Worm (Caenorhabditis elegans) whole organism, early embryonic: Measurements from ENCODE around the gene T02C1.2.

Source experiments
- aly-1 ChIP-seq: sonication (generic microtip); optimal IDR thresholded peaks from 2 replicates; lab custom pipeline; 2016; ENCODE audit warnings: missing genetic modification characterization, missing compliant biosample characterization
- ama-1 ChIP-seq: fragments of 150-350 bp; optimal IDR thresholded peaks from 2 replicates; lab custom pipeline; 2014
- ceh-13 ChIP-seq: fragments of 200-800 bp; sonication (Bioruptor generic); optimal IDR thresholded peaks from 2 replicates; lab custom pipeline; 2018; ENCODE audit warnings: mild to moderate bottlenecking, missing genetic modification characterization, missing compliant biosample characterization
- ets-7 ChIP-seq: sonication (generic microtip); optimal IDR thresholded peaks from 2 replicates; lab custom pipeline; 2016; ENCODE audit warnings: missing genotype, missing genetic modification characterization, missing compliant biosample characterization
- flt-1 ChIP-seq: fragments of 200-800 bp; sonication (Bioruptor generic); IDR thresholded peaks from 2 replicates; pipeline ENCODE4 v1.3.6; 2022; ENCODE audit warnings: missing genetic modification characterization, missing compliant biosample characterization
- hmg-4 ChIP-seq: fragments of 200-800 bp; sonication (Bioruptor generic); optimal IDR thresholded peaks from 2 replicates; lab custom pipeline; 2018; ENCODE audit warnings: mild to moderate bottlenecking, missing genetic modification characterization, missing compliant biosample characterization
- scrt-1 ChIP-seq: fragments of 200-800 bp; sonication (Bioruptor generic); IDR thresholded peaks from 2 replicates; pipeline ENCODE4 v1.3.6; 2022; ENCODE audit warnings: missing genetic modification characterization, missing compliant biosample characterization
- tbx-11 ChIP-seq: fragments of 200-800 bp; sonication (Bioruptor generic); IDR thresholded peaks from 2 replicates; pipeline ENCODE4 v1.3.6; 2022; ENCODE audit warnings: missing genetic modification characterization, missing compliant biosample characterization
- tra-4 ChIP-seq: sonication (generic microtip); optimal IDR thresholded peaks from 2 replicates; lab custom pipeline; 2017; ENCODE audit warnings: missing genetic modification characterization, missing compliant biosample characterization

DNA sequence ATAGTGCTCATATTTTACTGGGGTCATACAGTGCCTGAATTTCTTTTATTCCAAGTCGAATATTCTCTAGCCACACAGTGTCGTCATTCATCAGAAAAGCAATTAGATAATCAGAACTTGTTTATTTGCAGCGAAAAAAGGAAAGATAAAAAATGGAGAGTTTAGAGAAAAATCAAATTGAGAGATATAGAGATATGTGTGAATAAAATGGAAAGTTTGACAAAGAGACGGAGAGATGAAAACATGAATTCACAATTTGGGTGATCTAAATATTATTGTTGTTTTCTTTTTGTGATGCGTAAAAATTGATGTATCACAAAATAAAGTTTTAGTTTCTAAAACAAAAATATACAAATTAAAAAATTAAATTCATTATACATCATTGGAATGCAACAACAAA lies 49.8 kb downstream of the T02C1.2 start:
- no peak for TF ChIP-seq hmg-4 (GFP tag; lab: Kevin White, UChicago)
- TF ChIP-seq aly-1 (tag; lab: Kevin White, UChicago), result no peak
- no peak for TF ChIP-seq scrt-1
- TF ChIP-seq ceh-13 (GFP tag; lab: Kevin White, UChicago), result no peak
- no peak for TF ChIP-seq ama-1 (lab: Kevin White, UChicago)
- TF ChIP-seq ets-7 (tag; lab: Kevin White, UChicago), result no peak
- TF ChIP-seq tra-4 (tag; lab: Kevin White, UChicago), result no peak
- no peak for TF ChIP-seq flt-1 (GFP tag; lab: Robert Waterston, UW)
- TF ChIP-seq tbx-11, result no peak
